Worm (Caenorhabditis elegans) whole organism, midembryonic: ENCODE measurements around the gene col-167.

Experiments
- cog-1 ChIP-seq: sonication (generic microtip); optimal IDR thresholded peaks from 2 replicates; lab custom pipeline; 2016; ENCODE audit warnings: missing genetic modification characterization, missing compliant biosample characterization
- flt-1 ChIP-seq: fragments of 200-800 bp; sonication (Bioruptor generic); IDR thresholded peaks from 2 replicates; pipeline ENCODE4 v1.3.6; 2022; ENCODE audit warnings: missing genetic modification characterization, missing compliant biosample characterization
- klf-2 ChIP-seq: fragments of 200-800 bp; sonication (Bioruptor generic); conservative IDR thresholded peaks from 2 replicates; pipeline ENCODE4 v1.3.6; 2022; ENCODE audit warnings: missing genetic modification reagents, missing genetic modification characterization, missing compliant biosample characterization
- ref-1 ChIP-seq: fragments of 200-800 bp; sonication (Bioruptor generic); conservative IDR thresholded peaks from 2 replicates; pipeline ENCODE4 v1.3.6; 2022; ENCODE audit warnings: missing genetic modification reagents, missing genetic modification characterization, missing compliant biosample characterization
- tab-1 ChIP-seq: fragments of 200-800 bp; sonication (Bioruptor generic); IDR thresholded peaks from 2 replicates; pipeline ENCODE4 v1.3.6; 2022; ENCODE audit warnings: missing genetic modification characterization, missing compliant biosample characterization
- ztf-23 ChIP-seq: fragments of 200-800 bp; sonication (Bioruptor generic); IDR thresholded peaks from 2 replicates; pipeline ENCODE4 v1.3.6; 2022; ENCODE audit warnings: missing genetic modification reagents, missing genetic modification characterization, missing compliant biosample characterization
- ztf-29 ChIP-seq: fragments of 200-800 bp; sonication (Bioruptor generic); IDR thresholded peaks from 2 replicates; pipeline ENCODE4 v1.3.6; 2022; ENCODE audit warnings: missing genetic modification reagents, missing genetic modification characterization, missing compliant biosample characterization

- TF ChIP-seq ref-1 (GFP tag; lab: Robert Waterston, UW): no peak
- TF ChIP-seq klf-2 (GFP tag; lab: Robert Waterston, UW): no peak
- no peak for TF ChIP-seq ztf-23 (GFP tag; lab: Robert Waterston, UW)
- no peak for TF ChIP-seq tab-1 (GFP tag; lab: Robert Waterston, UW)
- no peak for TF ChIP-seq flt-1 (GFP tag; lab: Robert Waterston, UW)
- no peak for TF ChIP-seq cog-1 (tag; lab: Kevin White, UChicago)
- no peak for TF ChIP-seq ztf-29 (GFP tag; lab: Robert Waterston, UW)
Measured at ce11 chrX:6279625-6280024, 43.7 kb upstream of the col-167 start, which contains the start of gene col-166.
